Worm (Caenorhabditis elegans): ENCODE results near the gene fut-6.
A peak's percentile ranks its signal among the peaks of the same experiment; 100 is the strongest.

Gene fut-6

DNA sequence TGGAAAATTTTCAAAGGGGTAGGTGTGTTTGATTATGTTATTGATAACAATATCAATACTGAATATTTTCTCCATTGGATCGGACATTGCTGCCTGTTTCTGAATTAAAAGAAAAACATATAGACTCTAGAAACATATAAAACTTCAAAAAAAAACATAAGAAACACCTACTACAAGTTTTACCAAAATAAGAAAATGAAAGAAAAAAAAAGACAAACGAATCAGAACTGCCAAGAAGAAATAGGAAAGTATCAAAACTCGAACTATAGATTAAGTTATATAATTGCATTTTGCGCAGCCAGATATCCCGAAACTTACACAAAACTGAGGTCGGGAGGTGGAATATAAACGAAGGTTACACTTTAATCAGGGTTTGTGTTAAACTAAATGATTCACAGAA is 9.6 kb upstream of the fut-6 start, which contains the start of gene T05A7.11:
TSS of gene T05A7.11 (minus strand) at position 101 of the 400 bp plus-strand sequence.
- TF ChIP-seq lsy-2 (tag; optimal IDR thresholded peaks at IDR 0.05) = no peak
- TF ChIP-seq efl-1 (optimal IDR thresholded peaks at IDR 0.05) = no peak
- peak in 1 of 2 experiments; percentile 68 for TF ChIP-seq efl-1 (GFP tag; optimal IDR thresholded peaks at IDR 0.05 in 1 of 2)

DNA sequence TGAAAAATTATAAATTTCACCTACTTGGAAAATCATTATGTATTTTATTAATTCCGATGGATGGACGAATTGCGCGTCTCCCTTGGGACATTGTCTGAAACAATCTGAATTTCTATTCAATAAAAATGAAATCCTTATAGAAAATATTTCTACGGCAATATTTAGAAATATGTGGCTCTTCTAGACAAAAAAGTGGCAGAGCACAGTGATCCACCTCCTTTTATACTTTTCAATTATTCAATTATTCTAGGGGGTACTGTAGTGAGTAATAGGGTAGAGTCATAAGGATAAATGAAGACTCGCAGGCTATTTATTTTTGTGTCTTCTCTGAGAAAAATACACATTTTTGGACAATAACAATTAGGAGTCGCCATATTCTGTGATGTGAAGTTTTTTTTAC is 7.5 kb upstream of the fut-6 start, which contains the start of gene T05A7.12:
TSS of gene T05A7.12 (minus strand) at position 101 of the 400 bp plus-strand sequence.
- TF ChIP-seq nhr-12 (tag; optimal IDR thresholded peaks at IDR 0.05) (no peak), ets-5 (GFP tag; IDR thresholded peaks at IDR 0.05) (no peak), nhr-20 (tag; optimal IDR thresholded peaks at IDR 0.05) (no peak), tlp-1 (tag; optimal IDR thresholded peaks at IDR 0.05) (no peak), ceh-8 (GFP tag; optimal IDR thresholded peaks at IDR 0.05) (peak; percentile 56)

DNA sequence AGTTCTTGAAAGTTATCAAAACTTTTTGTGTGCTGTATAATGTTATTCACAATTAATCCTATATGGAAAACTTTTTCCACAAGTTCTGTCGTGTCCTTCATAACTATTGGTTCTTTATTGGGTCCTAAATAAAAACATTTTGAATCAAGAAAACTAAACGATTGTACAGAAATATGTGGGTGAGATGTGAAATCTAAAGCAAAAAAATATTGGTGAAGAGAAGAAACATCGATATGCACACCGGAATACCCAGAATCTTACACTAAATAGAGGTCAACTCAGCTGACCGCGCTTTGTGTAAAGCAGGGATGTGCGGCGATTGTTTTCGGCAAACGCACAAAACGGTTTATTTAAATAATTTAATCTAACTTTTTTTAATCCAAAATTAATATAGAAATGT is 5.5 kb upstream of the fut-6 start, which contains the start of gene T05A7.13:
TSS of gene T05A7.13 (minus strand) at position 101 of the 400 bp plus-strand sequence.
- TF ChIP-seq fkh-4 (tag; optimal IDR thresholded peaks at IDR 0.05; ENCODE audit: borderline replicate concordance) = no peak
- no peak for TF ChIP-seq rnt-1 (tag; optimal IDR thresholded peaks at IDR 0.05)
- TF ChIP-seq C16A3.4 (tag; optimal IDR thresholded peaks at IDR 0.05) = no peak
- no peak for TF ChIP-seq ceh-88 (GFP tag; IDR thresholded peaks at IDR 0.05)
- no peak for TF ChIP-seq nhr-19 (GFP tag; conservative IDR thresholded peaks at IDR 0.05)
- TF ChIP-seq nhr-237 (tag; optimal IDR thresholded peaks at IDR 0.05) = no peak
- no peak for TF ChIP-seq ztf-4 (tag; optimal IDR thresholded peaks at IDR 0.05)
- TF ChIP-seq ets-5 (GFP tag; IDR thresholded peaks at IDR 0.05) = no peak
- no peak for TF ChIP-seq unc-130 (tag; optimal IDR thresholded peaks at IDR 0.05)
- TF ChIP-seq ama-1 (optimal IDR thresholded peaks at IDR 0.05) = no peak
- no peak for TF ChIP-seq nhr-47 (tag; optimal IDR thresholded peaks at IDR 0.05)
- TF ChIP-seq pqm-1 (tag; optimal IDR thresholded peaks at IDR 0.05) = no peak
- TF ChIP-seq mdl-1 (tag; optimal IDR thresholded peaks at IDR 0.05) = no peak
- no peak for TF ChIP-seq pag-3 (tag; optimal IDR thresholded peaks at IDR 0.05; ENCODE audit: borderline replicate concordance, insufficient read depth)

DNA sequence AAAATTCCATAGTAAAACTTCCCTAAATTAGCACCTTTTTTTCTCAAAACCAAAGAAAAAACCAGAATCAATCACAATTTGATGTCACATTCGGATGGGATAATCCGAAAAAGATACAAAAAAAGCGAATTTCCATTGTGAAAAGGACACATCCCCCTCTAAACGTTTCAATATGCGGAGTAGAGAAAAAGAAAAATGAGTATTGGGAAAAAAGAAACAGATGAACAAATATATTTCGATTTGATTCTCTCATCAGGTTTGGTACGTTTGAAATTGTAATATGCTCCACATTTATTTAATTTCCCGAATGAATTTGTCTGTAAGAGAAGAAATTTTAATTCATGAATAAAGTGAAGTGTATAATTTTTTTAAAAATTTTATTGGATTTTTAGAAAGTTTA is 2.5 kb upstream of the fut-6 start:
- TF ChIP-seq dsc-1 (tag; optimal IDR thresholded peaks at IDR 0.05) (peak; percentile 91), nhr-84 (tag; optimal IDR thresholded peaks at IDR 0.05) (no peak), fkh-4 (tag; optimal IDR thresholded peaks at IDR 0.05; ENCODE audit: borderline replicate concordance) (peak; percentile 67)

DNA sequence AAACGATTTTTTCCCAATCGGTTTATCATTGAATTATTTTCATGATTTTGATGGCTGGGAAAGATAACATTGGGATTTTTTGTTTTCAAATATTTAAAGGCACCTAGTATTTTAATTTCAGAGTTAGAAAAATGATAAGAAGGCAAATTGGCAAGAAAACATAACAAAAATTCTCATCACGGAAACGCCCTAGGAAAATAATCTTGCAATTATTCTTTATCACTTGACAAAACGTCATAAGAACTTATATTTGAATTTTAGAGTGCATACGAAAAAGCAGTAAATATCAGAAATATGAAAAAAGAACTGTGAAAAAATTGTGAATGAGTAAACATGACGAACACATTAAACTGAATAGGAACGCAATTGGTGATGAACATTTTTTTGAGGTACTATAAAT is 1.6 kb upstream of the fut-6 start:
- TF ChIP-seq efl-1 (optimal IDR thresholded peaks at IDR 0.05) = no peak
- TF ChIP-seq efl-1 (GFP tag; optimal IDR thresholded peaks at IDR 0.05 in 1 of 2) = peak in 1 of 2 experiments; percentile 2
- no peak for TF ChIP-seq ceh-82 (tag; optimal IDR thresholded peaks at IDR 0.05)
- no peak for TF ChIP-seq ets-5 (GFP tag; IDR thresholded peaks at IDR 0.05)
- TF ChIP-seq swsn-7 (tag; optimal IDR thresholded peaks at IDR 0.05) = no peak
- TF ChIP-seq ceh-63 (GFP tag; optimal IDR thresholded peaks at IDR 0.05) = no peak
- no peak for TF ChIP-seq lsy-2 (tag; optimal IDR thresholded peaks at IDR 0.05)
- TF ChIP-seq hlh-17 (GFP tag; optimal IDR thresholded peaks at IDR 0.05; ENCODE audit: borderline replicate concordance) = no peak
- no peak for TF ChIP-seq pax-3 (tag; optimal IDR thresholded peaks at IDR 0.05)
- no peak for TF ChIP-seq F16B12.6 (tag; optimal IDR thresholded peaks at IDR 0.05)
- no peak for TF ChIP-seq ceh-88 (GFP tag; IDR thresholded peaks at IDR 0.05)
- peak; percentile 80 for TF ChIP-seq elt-2 (tag; optimal IDR thresholded peaks at IDR 0.05)
- no peak for TF ChIP-seq fkh-10 (GFP tag; optimal IDR thresholded peaks at IDR 0.05)
- no peak for TF ChIP-seq ces-1 (GFP tag; optimal IDR thresholded peaks at IDR 0.05)

DNA sequence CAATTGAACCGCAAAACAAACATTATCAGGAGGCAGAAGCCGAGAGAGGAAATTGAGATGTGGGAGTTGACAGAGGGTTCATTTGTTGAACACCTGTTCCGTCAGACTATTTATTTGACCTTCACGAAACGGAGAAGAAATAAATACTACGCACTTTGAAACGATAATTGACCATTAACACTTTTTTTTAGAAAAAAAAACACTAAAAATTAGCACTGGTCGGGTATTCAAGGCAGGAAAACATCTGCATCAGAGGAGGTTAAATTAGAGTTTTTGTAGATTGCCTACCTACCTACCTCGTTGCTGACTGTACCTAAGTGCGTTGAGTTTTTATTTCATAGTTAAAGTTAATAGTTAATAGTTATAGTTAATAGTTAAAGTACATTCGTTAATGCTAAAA is 5.7 kb downstream of the fut-6 start:
- TF ChIP-seq nhr-77 (tag; optimal IDR thresholded peaks at IDR 0.05) = no peak
